Fruit fly (Drosophila melanogaster): Measurements from ENCODE around the gene Lgr3.

DNA sequence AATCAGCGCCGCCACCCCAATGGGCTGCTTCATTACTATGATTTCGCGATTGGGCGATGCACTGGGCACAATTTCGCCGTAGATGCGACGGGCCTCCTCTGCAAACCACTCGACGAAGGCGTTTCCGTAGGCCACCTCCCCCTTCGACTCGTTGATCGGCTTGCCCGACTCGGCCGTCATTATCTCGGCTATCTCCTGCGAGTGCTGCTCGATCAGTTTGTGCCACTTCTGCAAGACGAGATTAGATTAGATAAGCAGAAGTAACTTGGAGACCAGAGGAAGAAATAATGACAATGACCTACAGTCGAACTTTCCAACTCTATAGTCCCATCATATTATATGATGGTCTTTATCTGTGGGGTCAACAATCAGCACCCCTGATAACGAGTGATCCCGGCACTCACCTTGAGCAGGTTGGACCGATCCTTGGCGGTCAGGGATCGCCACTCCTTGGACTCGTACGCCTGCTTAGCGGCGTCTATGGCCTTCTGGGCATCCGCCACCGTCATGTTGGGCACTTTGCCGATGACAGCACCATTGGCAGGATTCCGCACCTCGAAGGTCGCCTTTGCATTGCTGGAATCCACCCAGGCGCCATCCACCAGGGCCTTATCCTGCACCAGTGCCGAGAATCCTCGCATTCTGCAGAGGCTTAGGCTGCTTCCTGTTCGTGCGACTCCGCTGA, 39.5 kb upstream of the Lgr3 start:
- TF ChIP-seq Pif1B (GFP tag; optimal IDR thresholded peaks at IDR 0.05): no peak
- TF ChIP-seq CG13204 (GFP tag; optimal IDR thresholded peaks at IDR 0.05): no peak
- no peak for TF ChIP-seq CG15710 (tag; optimal IDR thresholded peaks at IDR 0.05)
- TF ChIP-seq gl (tag; optimal IDR thresholded peaks at IDR 0.05): no peak
- no peak for TF ChIP-seq D1 (tag; optimal IDR thresholded peaks at IDR 0.05)
